Fruit fly (Drosophila melanogaster) whole organism, embryonic: ENCODE data around the gene CG15406.

Experiments
- Asciz ChIP-seq: fragments of 200-800 bp; sonication (Bioruptor generic); optimal IDR thresholded peaks from 2 replicates; lab custom pipeline; 2017; ENCODE audit warnings: missing biosample characterization, mild to moderate bottlenecking, missing genetic modification characterization, missing genetic modification reagents
- Blimp-1 ChIP-seq: fragments of 200-800 bp; sonication (Bioruptor generic); optimal IDR thresholded peaks from 3 replicates; lab custom pipeline; 2018; ENCODE audit warnings: missing biosample characterization, missing genetic modification characterization, mild to moderate bottlenecking, moderate library complexity, missing genetic modification reagents
- Bteb2 ChIP-seq: fragments of 200-800 bp; sonication (Bioruptor generic); optimal IDR thresholded peaks from 2 replicates; lab custom pipeline; 2016; ENCODE audit warnings: missing biosample characterization, missing genetic modification characterization
- CG10654 ChIP-seq: fragments of 200-800 bp; sonication (Bioruptor generic); optimal IDR thresholded peaks from 2 replicates; lab custom pipeline; 2016; ENCODE audit warnings: missing biosample characterization, missing genetic modification characterization
- CG11504 ChIP-seq: fragments of 200-800 bp; sonication (Bioruptor generic); optimal IDR thresholded peaks from 3 replicates; lab custom pipeline; 2019; ENCODE audit warnings: missing biosample characterization, mild to moderate bottlenecking, missing genetic modification characterization, moderate library complexity
- CG1233 ChIP-seq: fragments of 200-800 bp; sonication (Bioruptor generic); optimal IDR thresholded peaks from 4 replicates; lab custom pipeline; 2018; ENCODE audit warnings: missing biosample characterization, mild to moderate bottlenecking, missing genetic modification characterization
- CG15514 ChIP-seq: fragments of 200-800 bp; sonication (Bioruptor generic); optimal IDR thresholded peaks from 3 replicates; lab custom pipeline; 2017; ENCODE audit warnings: missing biosample characterization, missing genetic modification characterization, mild to moderate bottlenecking, moderate library complexity, missing genetic modification reagents
- CG17359 ChIP-seq: fragments of 200-800 bp; sonication (Bioruptor generic); optimal IDR thresholded peaks from 3 replicates; lab custom pipeline; 2018; ENCODE audit warnings: missing biosample characterization, mild to moderate bottlenecking, missing genetic modification characterization, moderate library complexity
- CG18011 ChIP-seq: fragments of 200-800 bp; sonication (Bioruptor generic); optimal IDR thresholded peaks from 2 replicates; lab custom pipeline; 2017; ENCODE audit warnings: missing biosample characterization, missing genetic modification characterization, mild to moderate bottlenecking, moderate library complexity, missing genotype
- CG2116 ChIP-seq: fragments of 200-800 bp; sonication (Bioruptor generic); optimal IDR thresholded peaks from 3 replicates; lab custom pipeline; 2018; ENCODE audit warnings: missing biosample characterization, mild to moderate bottlenecking, missing genetic modification characterization
- CG32532 ChIP-seq: fragments of 200-800 bp; sonication (Bioruptor generic); IDR thresholded peaks from 2 replicates; pipeline ENCODE4 v1.3.6; 2022; ENCODE audit warnings: missing biosample characterization, missing genetic modification characterization
- CG4282 ChIP-seq: fragments of 200-800 bp; sonication (Bioruptor generic); optimal IDR thresholded peaks from 2 replicates; lab custom pipeline; 2016; ENCODE audit warnings: missing biosample characterization, missing genetic modification characterization
- CG4617 ChIP-seq: fragments of 200-800 bp; sonication (Bioruptor generic); optimal IDR thresholded peaks from 3 replicates; lab custom pipeline; 2016; ENCODE audit warnings: missing biosample characterization, missing genetic modification characterization, borderline replicate concordance
- CG4820 ChIP-seq: fragments of 200-800 bp; sonication (Bioruptor generic); optimal IDR thresholded peaks from 3 replicates; lab custom pipeline; 2016; ENCODE audit warnings: missing biosample characterization, missing genetic modification characterization
- CG5180 ChIP-seq: fragments of 200-800 bp; sonication (Bioruptor generic); optimal IDR thresholded peaks from 3 replicates; lab custom pipeline; 2017; ENCODE audit warnings: missing biosample characterization, missing genetic modification characterization, mild to moderate bottlenecking, moderate library complexity, missing genetic modification reagents
- CG6854 ChIP-seq: fragments of 200-800 bp; sonication (Bioruptor generic); optimal IDR thresholded peaks from 3 replicates; lab custom pipeline; 2017; ENCODE audit warnings: missing biosample characterization, mild to moderate bottlenecking, missing genetic modification characterization
- CG7987 ChIP-seq: fragments of 200-800 bp; sonication (Bioruptor generic); optimal IDR thresholded peaks from 2 replicates; lab custom pipeline; 2018; ENCODE audit warnings: missing biosample characterization, mild to moderate bottlenecking, missing genetic modification characterization, moderate library complexity
- CG8290 ChIP-seq, 3 experiments: fragments of 200-800 bp; sonication (Bioruptor generic); optimal IDR thresholded peaks; 2 replicates each; lab custom pipeline; 2016 to 2019; ENCODE audit warnings: missing biosample characterization in 3 of 3, missing genetic modification characterization in 3 of 3, mild to moderate bottlenecking in 2 of 3, moderate library complexity in 1 of 3
- Dfd ChIP-seq, 2 experiments: fragments of >200 bp; optimal IDR thresholded peaks; 2 replicates each; lab custom pipeline; 2017; ENCODE audit warnings: missing biosample characterization in 2 of 2, missing genetic modification characterization in 2 of 2
- H2.0 ChIP-seq: fragments of 200-800 bp; sonication (Bioruptor generic); IDR thresholded peaks from 2 replicates; pipeline ENCODE4 v1.3.6; 2022; ENCODE audit warnings: missing biosample characterization, missing genetic modification characterization
- Hand ChIP-seq: fragments of 200-800 bp; sonication (Bioruptor generic); optimal IDR thresholded peaks from 2 replicates; lab custom pipeline; 2017; ENCODE audit warnings: mild to moderate bottlenecking, missing biosample characterization, missing genetic modification reagents, missing genetic modification characterization
- Jarid2 ChIP-seq: fragments of 200-800 bp; sonication (Bioruptor generic); optimal IDR thresholded peaks from 3 replicates; lab custom pipeline; 2017; ENCODE audit warnings: mild to moderate bottlenecking, missing biosample characterization, missing genetic modification reagents, missing genetic modification characterization
- Nf-YA ChIP-seq: fragments of 200-800 bp; sonication (Bioruptor generic); IDR thresholded peaks from 2 replicates; pipeline ENCODE4 v1.3.6; 2022; ENCODE audit warnings: missing biosample characterization, missing genetic modification characterization
- Oaz ChIP-seq: fragments of 200-800 bp; sonication (Bioruptor generic); IDR thresholded peaks from 2 replicates; pipeline ENCODE4 v1.3.6; 2022; ENCODE audit warnings: missing biosample characterization, missing genetic modification characterization
- Pdp1 ChIP-seq, 2 experiments: fragments of 200-800 bp; sonication (Bioruptor generic); optimal IDR thresholded peaks; 3 replicates each; lab custom pipeline; 2016; ENCODE audit warnings: missing biosample characterization in 2 of 2, missing genetic modification characterization in 2 of 2, mild to moderate bottlenecking in 1 of 2, moderate library complexity in 1 of 2
- Sin3A ChIP-seq: fragments of >200 bp; optimal IDR thresholded peaks from 2 replicates; lab custom pipeline; 2018
- Xrp1 ChIP-seq: fragments of 200-800 bp; sonication (Bioruptor generic); IDR thresholded peaks from 2 replicates; pipeline ENCODE4 v1.3.6; 2022; ENCODE audit warnings: missing biosample characterization, missing genetic modification characterization
- abd-A ChIP-seq: fragments of 200-800 bp; sonication (Bioruptor generic); optimal IDR thresholded peaks from 3 replicates; lab custom pipeline; 2019; ENCODE audit warnings: missing biosample characterization, mild to moderate bottlenecking, missing genetic modification characterization, moderate library complexity
- ap ChIP-seq: fragments of 200-800 bp; sonication (Bioruptor generic); IDR thresholded peaks from 2 replicates; pipeline ENCODE4 v1.3.6; 2022; ENCODE audit warnings: missing biosample characterization, missing genetic modification characterization
- caup ChIP-seq: fragments of 200-800 bp; sonication (Bioruptor generic); optimal IDR thresholded peaks from 3 replicates; lab custom pipeline; 2017; ENCODE audit warnings: missing biosample characterization, mild to moderate bottlenecking, missing genetic modification characterization, moderate library complexity; ENCODE audit not compliant: severe bottlenecking
- da ChIP-seq: fragments of 200-800 bp; sonication (Bioruptor generic); optimal IDR thresholded peaks from 2 replicates; lab custom pipeline; 2016; ENCODE audit warnings: missing biosample characterization, missing genetic modification characterization
- dm ChIP-seq: fragments of 200-800 bp; sonication (Bioruptor generic); optimal IDR thresholded peaks from 3 replicates; lab custom pipeline; 2016; ENCODE audit warnings: missing biosample characterization, missing genetic modification characterization
- gsb ChIP-seq: fragments of 200-800 bp; sonication (Bioruptor generic); IDR thresholded peaks from 2 replicates; pipeline ENCODE4 v1.3.6; 2022; ENCODE audit warnings: missing biosample characterization, missing genetic modification characterization
- ham ChIP-seq: fragments of 200-800 bp; sonication (Bioruptor generic); IDR thresholded peaks from 2 replicates; pipeline ENCODE4 v1.3.6; 2022; ENCODE audit warnings: missing biosample characterization, missing genetic modification characterization
- hb ChIP-seq: fragments of 200-800 bp; sonication (Bioruptor generic); IDR thresholded peaks from 3 replicates; pipeline ENCODE4 v1.3.6; 2022; ENCODE audit warnings: missing biosample characterization, missing genetic modification characterization; ENCODE audit not compliant: partially characterized antibody
- nom ChIP-seq: fragments of 200-800 bp; sonication (Bioruptor generic); optimal IDR thresholded peaks from 2 replicates; lab custom pipeline; 2017; ENCODE audit warnings: missing biosample characterization, missing genetic modification characterization, mild to moderate bottlenecking, moderate library complexity, missing genetic modification reagents
- odd ChIP-seq: fragments of 200-800 bp; sonication (Bioruptor generic); optimal IDR thresholded peaks from 2 replicates; lab custom pipeline; 2017; ENCODE audit warnings: missing biosample characterization, mild to moderate bottlenecking, missing genetic modification characterization
- pzg ChIP-seq: fragments of 200-800 bp; sonication (Bioruptor generic); optimal IDR thresholded peaks from 3 replicates; lab custom pipeline; 2018; ENCODE audit warnings: missing biosample characterization, mild to moderate bottlenecking, missing genetic modification characterization, moderate library complexity
- rib ChIP-seq: fragments of 200-800 bp; sonication (Bioruptor generic); IDR thresholded peaks from 2 replicates; pipeline ENCODE4 v1.3.6; 2022; ENCODE audit warnings: missing biosample characterization, missing genetic modification characterization
- tll ChIP-seq, 2 experiments: fragments of 200-800 bp in 1 of 2; fragments of >200 bp in 1 of 2; sonication (Bioruptor generic) in 1 of 2; optimal IDR thresholded peaks; 2 replicates each; lab custom pipeline; 2017 to 2019; ENCODE audit warnings: missing biosample characterization in 2 of 2, missing genetic modification characterization in 2 of 2, mild to moderate bottlenecking in 1 of 2, moderate library complexity in 1 of 2
- tna ChIP-seq: fragments of 200-800 bp; sonication (Bioruptor generic); IDR thresholded peaks from 2 replicates; pipeline ENCODE4 v1.3.6; 2022; ENCODE audit warnings: missing biosample characterization, missing genetic modification characterization; ENCODE audit not compliant: partially characterized antibody
- zf30C ChIP-seq: fragments of 200-800 bp; sonication (Bioruptor generic); optimal IDR thresholded peaks from 3 replicates; lab custom pipeline; 2018; ENCODE audit warnings: missing biosample characterization, mild to moderate bottlenecking, missing genetic modification characterization

The CG15406 gene

dm6 chr2L:3351575-3352219 is 42.7 kb downstream of the CG15406 start:
- peak; percentile 43 for TF ChIP-seq nom (GFP tag; lab: Kevin White, UChicago)
- TF ChIP-seq CG18011 (GFP tag; lab: Kevin White, UChicago) = no peak

dm6 chr2L:3352927-3353326 is 43.9 kb downstream of the CG15406 start:
- TF ChIP-seq rib (GFP tag; lab: Robert Waterston, UW) (no peak), CG8290 (GFP tag; optimal IDR thresholded peaks at IDR 0.05; lab: Kevin White, UChicago) (no peak), CG8290 (tag; optimal IDR thresholded peaks at IDR 0.05; lab: Kevin White, UChicago) (no peak), tna (GFP tag; lab: Robert Waterston, UW) (no peak), Dfd (GFP tag; optimal IDR thresholded peaks at IDR 0.05; lab: Kevin White, UChicago) (peak in 1 of 2 experiments; percentile 32)

- TF ChIP-seq odd (GFP tag; lab: Kevin White, UChicago) (no peak), CG11504 (tag; lab: Kevin White, UChicago) (no peak), Asciz (GFP tag; lab: Kevin White, UChicago) (no peak), caup (GFP tag; lab: Kevin White, UChicago) (no peak), Sin3A (lab: Kevin White, UChicago) (no peak), CG4820 (GFP tag; lab: Kevin White, UChicago) (no peak), Dfd (GFP tag; optimal IDR thresholded peaks at IDR 0.05; lab: Kevin White, UChicago) (no peak), Jarid2 (no peak), Blimp-1 (GFP tag; lab: Kevin White, UChicago) (no peak), hb (GFP tag; lab: Robert Waterston, UW) (no peak), CG10654 (GFP tag; lab: Kevin White, UChicago) (no peak), Nf-YA (GFP tag; lab: Robert Waterston, UW) (no peak), CG4617 (GFP tag; lab: Kevin White, UChicago) (no peak), CG5180 (GFP tag; lab: Kevin White, UChicago) (no peak), CG17359 (tag; lab: Kevin White, UChicago) (no peak), dm (GFP tag; lab: Kevin White, UChicago) (no peak), gsb (GFP tag; lab: Robert Waterston, UW) (no peak)
Observed at dm6 chr2L:3353791-3354190, 44.8 kb downstream of the CG15406 start.

dm6 chr2L:3354642-3355380 is 45.8 kb downstream of the CG15406 start, which contains the start of gene E23:
Gene E23, minus strand, starts transcription at chr2L:3354829.
- TF ChIP-seq da (GFP tag; lab: Kevin White, UChicago) (peak; percentile 93), H2.0 (peak; percentile 97), Xrp1 (GFP tag; lab: Robert Waterston, UW) (peak; percentile 99), abd-A (tag; lab: Kevin White, UChicago) (peak; percentile 87), Bteb2 (GFP tag; lab: Kevin White, UChicago) (peak; percentile 97), CG1233 (GFP tag; lab: Kevin White, UChicago) (peak; percentile 98), pzg (peak; percentile 13), CG4820 (GFP tag; lab: Kevin White, UChicago) (peak; percentile 98), CG15514 (GFP tag; lab: Kevin White, UChicago) (peak; percentile 90), zf30C (GFP tag; lab: Kevin White, UChicago) (peak; percentile 99), ham (GFP tag; lab: Robert Waterston, UW) (peak; percentile 92), CG32532 (GFP tag; lab: Robert Waterston, UW) (peak; percentile 98), ap (peak; percentile 95), CG4282 (GFP tag; lab: Kevin White, UChicago) (peak; percentile 81), CG7987 (GFP tag; lab: Kevin White, UChicago) (peak; percentile 97), Oaz (GFP tag; lab: Robert Waterston, UW) (peak; percentile 96), CG6854 (peak; percentile 96), tll (GFP tag; optimal IDR thresholded peaks at IDR 0.05; lab: Kevin White, UChicago) (no peak), CG2116 (GFP tag; lab: Kevin White, UChicago) (peak; percentile 93), Hand (GFP tag; lab: Kevin White, UChicago) (peak; percentile 97), Pdp1 (GFP tag; optimal IDR thresholded peaks at IDR 0.05; lab: Kevin White, UChicago) (peak; percentile 93 to 96)
